Worm (Caenorhabditis elegans) whole organism, L4/young adult: ENCODE measurements around the gene H03G16.5.

Source experiments
- dao-5 ChIP-seq: sonication (generic microtip); optimal IDR thresholded peaks from 2 replicates; lab custom pipeline; 2016; ENCODE audit warnings: missing genotype, missing genetic modification characterization, moderate library complexity, missing compliant biosample characterization
- him-1 ChIP-seq: sonication (generic microtip); optimal IDR thresholded peaks from 2 replicates; lab custom pipeline; 2016; ENCODE audit warnings: missing genotype, missing genetic modification reagents, missing genetic modification characterization, missing compliant biosample characterization

DNA sequence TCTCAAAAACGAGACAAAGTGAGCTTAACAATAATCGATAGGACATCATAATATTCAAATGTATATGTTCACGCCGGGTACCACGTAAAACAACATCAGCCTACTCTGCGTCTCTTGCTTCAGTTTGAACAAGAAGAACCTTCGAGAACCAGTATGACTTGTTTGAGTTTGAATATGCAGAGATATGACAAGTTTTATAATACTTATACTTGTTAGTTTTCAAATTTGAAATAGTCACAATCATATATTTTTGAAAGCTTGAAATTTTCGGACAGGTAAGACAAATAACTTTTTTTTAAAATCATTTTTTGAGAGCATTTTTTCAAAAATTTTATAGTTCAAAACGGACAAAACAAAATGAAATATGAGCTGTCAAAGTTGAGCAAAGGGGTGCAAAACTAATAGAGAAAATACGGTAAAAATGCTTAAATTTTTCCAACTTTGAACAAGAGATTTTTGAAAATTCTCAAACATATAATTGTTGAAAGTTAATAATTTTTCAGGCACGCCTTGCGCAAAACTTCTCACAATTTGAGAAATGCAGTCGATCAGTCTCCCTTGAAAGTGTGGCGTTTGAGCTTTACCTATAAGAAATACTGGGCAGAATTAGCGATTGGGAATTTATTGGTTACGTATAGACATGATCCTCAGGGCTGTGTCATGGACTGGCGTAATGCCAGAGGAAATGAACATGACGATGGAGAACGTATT is 3.3 kb downstream of the H03G16.5 start, which contains the start of gene H03G16.1:
- TF ChIP-seq dao-5 (tag; lab: Kevin White, UChicago) (no peak), him-1 (tag; lab: Kevin White, UChicago) (no peak)
